Worm (Caenorhabditis elegans): ENCODE data around the gene K10C9.4.

K10C9.4 gene

DNA sequence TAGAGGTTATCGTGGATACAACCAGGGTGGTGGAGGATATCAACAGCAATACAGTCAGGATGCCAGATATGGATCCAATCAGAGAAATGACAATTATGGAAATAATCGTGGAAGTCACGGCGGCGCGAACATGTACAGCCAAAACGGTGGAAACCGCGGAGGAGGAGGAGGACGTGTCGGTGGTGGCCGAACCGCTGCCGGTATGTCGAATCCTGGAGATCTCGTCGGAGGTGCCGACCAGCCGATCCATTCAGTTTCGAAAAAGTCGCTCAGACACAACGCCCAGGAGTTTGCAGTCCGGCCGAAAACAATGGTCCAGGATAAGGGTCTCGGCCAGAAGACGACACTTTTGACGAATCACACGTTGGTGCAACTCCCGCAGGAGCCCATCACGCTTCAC is 43.8 kb downstream of the K10C9.4 start:
- no peak for TF ChIP-seq aly-1 (tag; optimal IDR thresholded peaks at IDR 0.05)
- no peak for TF ChIP-seq ama-1 (optimal IDR thresholded peaks at IDR 0.05)
- no peak for TF ChIP-seq B0310.2 (tag; optimal IDR thresholded peaks at IDR 0.05)
- no peak for TF ChIP-seq ceh-36 (tag; optimal IDR thresholded peaks at IDR 0.05)
- no peak for TF ChIP-seq tbx-11 (GFP tag; IDR thresholded peaks at IDR 0.05)
- no peak for TF ChIP-seq sea-1 (GFP tag; conservative IDR thresholded peaks at IDR 0.05)
- TF ChIP-seq ceh-13 (GFP tag; optimal IDR thresholded peaks at IDR 0.05): no peak
- no peak for TF ChIP-seq flt-1 (GFP tag; IDR thresholded peaks at IDR 0.05)
- TF ChIP-seq F13C5.2 (tag; optimal IDR thresholded peaks at IDR 0.05): no peak
- no peak for TF ChIP-seq scrt-1 (GFP tag; IDR thresholded peaks at IDR 0.05)
- no peak for TF ChIP-seq hmg-4 (GFP tag; optimal IDR thresholded peaks at IDR 0.05)
- TF ChIP-seq tra-4 (tag; optimal IDR thresholded peaks at IDR 0.05): no peak
- no peak for TF ChIP-seq pes-1 (GFP tag; IDR thresholded peaks at IDR 0.05)
- TF ChIP-seq hnd-1 (tag; optimal IDR thresholded peaks at IDR 0.05): no peak
- TF ChIP-seq tbx-37 (GFP tag; conservative IDR thresholded peaks at IDR 0.05): no peak

- TF ChIP-seq aly-1 (tag; optimal IDR thresholded peaks at IDR 0.05) (no peak), scrt-1 (GFP tag; IDR thresholded peaks at IDR 0.05) (no peak), pes-1 (GFP tag; IDR thresholded peaks at IDR 0.05) (no peak), ama-1 (optimal IDR thresholded peaks at IDR 0.05) (no peak), hnd-1 (tag; optimal IDR thresholded peaks at IDR 0.05) (no peak), ets-7 (tag; optimal IDR thresholded peaks at IDR 0.05) (no peak), ceh-36 (tag; optimal IDR thresholded peaks at IDR 0.05) (no peak), hmbx-1 (tag; optimal IDR thresholded peaks at IDR 0.05) (no peak), flt-1 (GFP tag; IDR thresholded peaks at IDR 0.05) (no peak), ceh-13 (GFP tag; optimal IDR thresholded peaks at IDR 0.05) (no peak), B0310.2 (tag; optimal IDR thresholded peaks at IDR 0.05) (no peak), tra-4 (tag; optimal IDR thresholded peaks at IDR 0.05) (no peak), hmg-4 (GFP tag; optimal IDR thresholded peaks at IDR 0.05) (no peak), tbx-37 (GFP tag; conservative IDR thresholded peaks at IDR 0.05) (no peak), F13C5.2 (tag; optimal IDR thresholded peaks at IDR 0.05) (no peak)
These were observed 44.3 kb downstream of the K10C9.4 start, which contains the start of gene ergo-1 for ce11 chrV:1008503-1008902. Gene ergo-1 (plus strand): TSS chrV:1008803.

ce11 chrV:1005877-1006276 is 46.9 kb downstream of the K10C9.4 start:
- TF ChIP-seq aly-1 (tag; optimal IDR thresholded peaks at IDR 0.05) (no peak), ceh-13 (GFP tag; optimal IDR thresholded peaks at IDR 0.05) (no peak), pes-1 (GFP tag; IDR thresholded peaks at IDR 0.05) (no peak), ceh-36 (tag; optimal IDR thresholded peaks at IDR 0.05) (no peak), ama-1 (optimal IDR thresholded peaks at IDR 0.05) (no peak), tbx-11 (GFP tag; IDR thresholded peaks at IDR 0.05) (no peak), F13C5.2 (tag; optimal IDR thresholded peaks at IDR 0.05) (no peak), scrt-1 (GFP tag; IDR thresholded peaks at IDR 0.05) (no peak), tbx-37 (GFP tag; conservative IDR thresholded peaks at IDR 0.05) (no peak), hmg-4 (GFP tag; optimal IDR thresholded peaks at IDR 0.05) (no peak), hmbx-1 (tag; optimal IDR thresholded peaks at IDR 0.05) (no peak), tra-4 (tag; optimal IDR thresholded peaks at IDR 0.05) (no peak), ets-7 (tag; optimal IDR thresholded peaks at IDR 0.05) (no peak), sea-1 (GFP tag; conservative IDR thresholded peaks at IDR 0.05) (no peak), hnd-1 (tag; optimal IDR thresholded peaks at IDR 0.05) (no peak), B0310.2 (tag; optimal IDR thresholded peaks at IDR 0.05) (no peak), flt-1 (GFP tag; IDR thresholded peaks at IDR 0.05) (no peak)

- TF ChIP-seq tbx-37 (GFP tag; conservative IDR thresholded peaks at IDR 0.05) (no peak), B0310.2 (tag; optimal IDR thresholded peaks at IDR 0.05) (peak; percentile 60), hnd-1 (tag; optimal IDR thresholded peaks at IDR 0.05) (no peak), flt-1 (GFP tag; IDR thresholded peaks at IDR 0.05) (no peak), sea-1 (GFP tag; conservative IDR thresholded peaks at IDR 0.05) (no peak), pes-1 (GFP tag; IDR thresholded peaks at IDR 0.05) (peak; percentile 69; the same call in 1 of the 2 replicates), tra-4 (tag; optimal IDR thresholded peaks at IDR 0.05) (peak; percentile 74), scrt-1 (GFP tag; IDR thresholded peaks at IDR 0.05) (no peak), F13C5.2 (tag; optimal IDR thresholded peaks at IDR 0.05) (peak; percentile 80), hmg-4 (GFP tag; optimal IDR thresholded peaks at IDR 0.05) (peak; percentile 46), ets-7 (tag; optimal IDR thresholded peaks at IDR 0.05) (peak; percentile 77), ama-1 (optimal IDR thresholded peaks at IDR 0.05) (no peak), tbx-11 (GFP tag; IDR thresholded peaks at IDR 0.05) (0 out of 2 replicates have a peak, but pooled peaks have one; percentile 23), aly-1 (tag; optimal IDR thresholded peaks at IDR 0.05) (no peak), ceh-13 (GFP tag; optimal IDR thresholded peaks at IDR 0.05) (peak; percentile 60), hmbx-1 (tag; optimal IDR thresholded peaks at IDR 0.05) (peak; percentile 73), ceh-36 (tag; optimal IDR thresholded peaks at IDR 0.05) (no peak)
These were observed 49.0 kb downstream of the K10C9.4 start for ce11 chrV:1003826-1004225.

DNA sequence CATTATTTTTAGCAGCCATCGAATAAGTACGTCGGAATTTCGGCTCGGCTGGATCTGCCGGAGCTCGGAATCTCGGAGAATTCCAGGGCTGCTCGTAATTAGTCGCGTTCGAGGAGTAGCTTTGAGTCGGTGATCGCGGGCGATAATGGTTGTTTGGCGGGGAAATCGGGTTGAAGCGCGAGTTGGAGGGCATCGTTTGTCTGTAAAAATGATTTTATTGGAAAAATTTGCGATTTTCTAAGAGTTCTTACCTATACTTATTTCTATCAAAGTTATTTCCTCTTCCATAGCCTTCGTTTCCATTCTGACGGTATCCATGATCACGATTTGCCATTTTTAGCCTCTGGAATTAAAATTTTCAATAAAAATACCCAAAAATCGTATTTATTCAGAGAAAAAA is 49.4 kb downstream of the K10C9.4 start, which contains the start of gene Y50D4C.5:
TSS of gene Y50D4C.5 (minus strand) at position 345 of the 400 bp plus-strand sequence.
- TF ChIP-seq aly-1 (tag; optimal IDR thresholded peaks at IDR 0.05) (no peak), hnd-1 (tag; optimal IDR thresholded peaks at IDR 0.05) (no peak), hmbx-1 (tag; optimal IDR thresholded peaks at IDR 0.05) (no peak)

ce11 chrV:1001163-1001562 is 51.7 kb downstream of the K10C9.4 start:
- no peak for TF ChIP-seq ceh-13 (GFP tag; optimal IDR thresholded peaks at IDR 0.05)
- no peak for TF ChIP-seq tbx-11 (GFP tag; IDR thresholded peaks at IDR 0.05)
- no peak for TF ChIP-seq hmbx-1 (tag; optimal IDR thresholded peaks at IDR 0.05)
- no peak for TF ChIP-seq hmg-4 (GFP tag; optimal IDR thresholded peaks at IDR 0.05)
- no peak for TF ChIP-seq aly-1 (tag; optimal IDR thresholded peaks at IDR 0.05)
- no peak for TF ChIP-seq tbx-37 (GFP tag; conservative IDR thresholded peaks at IDR 0.05)
- TF ChIP-seq F13C5.2 (tag; optimal IDR thresholded peaks at IDR 0.05): no peak
- TF ChIP-seq B0310.2 (tag; optimal IDR thresholded peaks at IDR 0.05): no peak

All from whole organism, early embryonic.